Fruit fly (Drosophila melanogaster) whole organism, adult: ENCODE results near the gene CG15638.

Experiments
- CG11617 ChIP-seq: fragments of 200-800 bp; sonication (Bioruptor generic); optimal IDR thresholded peaks from 2 replicates; lab custom pipeline; 2017; ENCODE audit warnings: mild to moderate bottlenecking, missing biosample characterization, missing genetic modification reagents, missing genetic modification characterization
- CG12768 ChIP-seq: fragments of 200-800 bp; sonication (Bioruptor generic); optimal IDR thresholded peaks from 2 replicates; lab custom pipeline; 2017; ENCODE audit warnings: missing biosample characterization, missing genetic modification characterization, mild to moderate bottlenecking, moderate library complexity, missing genetic modification reagents
- CG1620 ChIP-seq: fragments of 200-800 bp; sonication (Bioruptor generic); optimal IDR thresholded peaks from 2 replicates; lab custom pipeline; 2016; ENCODE audit warnings: missing biosample characterization, missing genetic modification characterization
- CG7101 ChIP-seq: fragments of 200-800 bp; sonication (Bioruptor generic); optimal IDR thresholded peaks from 2 replicates; lab custom pipeline; 2018; ENCODE audit warnings: missing biosample characterization, mild to moderate bottlenecking, missing genetic modification characterization, moderate library complexity
- Clk ChIP-seq: fragments of 200-800 bp; sonication (Bioruptor generic); optimal IDR thresholded peaks from 2 replicates; lab custom pipeline; 2017; ENCODE audit warnings: missing biosample characterization, missing genetic modification characterization
- Hr96 ChIP-seq: fragments of 200-800 bp; sonication (Bioruptor generic); optimal IDR thresholded peaks from 2 replicates; lab custom pipeline; 2016; ENCODE audit warnings: missing biosample characterization, missing genetic modification characterization
- Mnt ChIP-seq: fragments of 200-800 bp; sonication (Bioruptor generic); optimal IDR thresholded peaks from 2 replicates; lab custom pipeline; 2016; ENCODE audit warnings: missing biosample characterization, mild to moderate bottlenecking, missing genetic modification characterization
- bab1 ChIP-seq: fragments of 200-800 bp; sonication (Bioruptor generic); optimal IDR thresholded peaks from 3 replicates; lab custom pipeline; 2019; ENCODE audit warnings: missing biosample characterization, mild to moderate bottlenecking, missing genetic modification characterization, moderate library complexity
- cic ChIP-seq: fragments of 200-800 bp; sonication (Bioruptor generic); optimal IDR thresholded peaks from 2 replicates; lab custom pipeline; 2017; ENCODE audit warnings: missing biosample characterization, mild to moderate bottlenecking, missing genetic modification characterization, moderate library complexity
- cnc ChIP-seq, 2 experiments: fragments of >200 bp; optimal IDR thresholded peaks; 2 replicates each; lab custom pipeline; 2017
- kay ChIP-seq: fragments of 200-800 bp; sonication (Bioruptor generic); peaks from one replicate; lab custom pipeline; 2016; ENCODE audit warnings: missing biosample characterization, missing genetic modification characterization, borderline replicate concordance
- pad ChIP-seq: fragments of 200-800 bp; sonication (Bioruptor generic); optimal IDR thresholded peaks from 3 replicates; lab custom pipeline; 2017; ENCODE audit warnings: missing biosample characterization, missing genetic modification characterization, mild to moderate bottlenecking, moderate library complexity, missing genetic modification reagents

DNA sequence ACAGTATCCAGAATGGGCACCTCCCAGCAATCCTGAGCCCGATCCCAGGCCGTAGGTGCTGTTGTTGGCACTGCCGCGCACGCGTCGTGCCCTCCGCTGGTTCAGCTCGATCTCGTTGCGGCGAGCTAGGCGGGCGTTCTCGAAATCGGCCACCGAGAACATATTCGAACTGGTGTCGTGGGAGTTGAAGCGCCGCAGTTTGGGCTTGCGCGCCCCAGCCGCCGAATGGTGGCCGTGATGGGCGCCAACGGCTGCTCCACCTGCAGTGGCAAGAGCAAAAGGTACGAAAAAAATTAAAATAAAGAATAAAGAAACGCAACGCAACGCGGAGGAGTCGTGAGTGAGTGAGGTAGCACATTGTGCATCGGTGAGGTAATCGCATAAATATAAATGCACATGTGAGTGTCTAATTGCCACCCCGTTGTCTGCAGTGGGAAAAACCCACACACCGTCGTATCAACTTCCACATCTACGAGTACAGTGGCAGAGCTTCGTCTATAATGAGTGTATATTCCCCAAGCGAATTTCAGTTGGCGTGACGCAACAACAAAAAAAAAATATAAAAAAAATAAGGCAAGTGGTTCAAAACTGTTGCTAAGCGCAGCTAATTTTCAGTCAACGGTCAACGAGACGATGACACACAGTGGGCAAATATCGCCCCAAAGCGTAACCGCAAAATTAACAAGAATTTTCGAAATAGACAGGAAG, 25.9 kb downstream of the CG15638 start:
- TF ChIP-seq CG1620: no peak
- no peak for TF ChIP-seq kay
- no peak for TF ChIP-seq CG12768
- TF ChIP-seq pad (GFP tag; lab: Kevin White, UChicago): no peak
- no peak for TF ChIP-seq Mnt (GFP tag; lab: Kevin White, UChicago)
- no peak for TF ChIP-seq Clk (GFP tag; lab: Kevin White, UChicago)
- no peak for TF ChIP-seq cic (GFP tag; lab: Kevin White, UChicago)
- peak; percentile 3 for TF ChIP-seq bab1 (GFP tag; lab: Kevin White, UChicago)
- no peak for TF ChIP-seq CG11617 (GFP tag; lab: Kevin White, UChicago)
- no peak for TF ChIP-seq Hr96 (GFP tag; lab: Kevin White, UChicago)
- no peak for TF ChIP-seq cnc (optimal IDR thresholded peaks at IDR 0.05; lab: Kevin White, UChicago)
- no peak for TF ChIP-seq CG7101
